Worm (Caenorhabditis elegans) whole organism, L4 larva: ENCODE measurements around the gene srj-37.

ENCODE experiments used
- D1046.2 ChIP-seq: fragments of 200-800 bp; sonication (Bioruptor generic); IDR thresholded peaks from 2 replicates; pipeline ENCODE4 v1.3.6; 2022; ENCODE audit warnings: missing genetic modification characterization, missing compliant biosample characterization
- F37D6.2 ChIP-seq: sonication (generic microtip); optimal IDR thresholded peaks from 2 replicates; lab custom pipeline; 2016; ENCODE audit warnings: mild to moderate bottlenecking, missing genetic modification characterization, missing compliant biosample characterization
- F44E2.7 ChIP-seq: fragments of 200-800 bp; sonication (Bioruptor generic); IDR thresholded peaks from 2 replicates; pipeline ENCODE4 v2.1.2; 2022; ENCODE audit warnings: missing genetic modification characterization, missing compliant biosample characterization
- T26A8.4 ChIP-seq: fragments of 200-800 bp; sonication (Bioruptor generic); IDR thresholded peaks from 2 replicates; pipeline ENCODE4 v1.3.6; 2022; ENCODE audit warnings: missing genetic modification characterization, missing compliant biosample characterization
- Y75B8A.6 ChIP-seq: fragments of 200-800 bp; sonication (Bioruptor generic); IDR thresholded peaks from 2 replicates; pipeline ENCODE4 v1.3.6; 2022; ENCODE audit warnings: missing genetic modification reagents, missing genetic modification characterization, missing compliant biosample characterization
- aha-1 ChIP-seq: fragments of 150-350 bp; peaks from one replicate; lab custom pipeline; 2014; ENCODE audit warnings: missing biosample characterization, missing genetic modification characterization
- ama-1 ChIP-seq: fragments of 150-350 bp; optimal IDR thresholded peaks from 2 replicates; lab custom pipeline; 2014; ENCODE audit warnings: inconsistent platforms, mixed read lengths
- attf-4 ChIP-seq: sonication (generic microtip); optimal IDR thresholded peaks from 3 replicates; lab custom pipeline; 2017; ENCODE audit warnings: missing biosample characterization, missing genetic modification characterization
- ceh-62 ChIP-seq: sonication (generic microtip); optimal IDR thresholded peaks from 2 replicates; lab custom pipeline; 2017; ENCODE audit warnings: missing biosample characterization, missing genetic modification characterization
- ceh-82 ChIP-seq: sonication (generic microtip); optimal IDR thresholded peaks from 2 replicates; lab custom pipeline; 2017; ENCODE audit warnings: missing biosample characterization, missing genetic modification characterization
- daf-16 ChIP-seq, 3 experiments: sonication (generic microtip); optimal IDR thresholded peaks; 2 replicates each; lab custom pipeline; 2016 to 2017; ENCODE audit warnings: missing genetic modification characterization in 3 of 3, missing genetic modification reagents in 3 of 3, mild to moderate bottlenecking in 2 of 3, missing compliant biosample characterization in 2 of 3, missing biosample characterization in 1 of 3, moderate library complexity in 1 of 3
- daf-19 ChIP-seq: fragments of 200-800 bp; sonication (Bioruptor generic); conservative IDR thresholded peaks from 2 replicates; pipeline ENCODE4 v1.3.6; 2022; ENCODE audit warnings: missing genetic modification characterization, missing compliant biosample characterization
- dmd-6 ChIP-seq: fragments of 200-800 bp; sonication (Bioruptor generic); IDR thresholded peaks from 2 replicates; pipeline ENCODE4 v1.3.6; 2022; ENCODE audit warnings: missing genetic modification reagents, missing genetic modification characterization, missing compliant biosample characterization
- dmd-8 ChIP-seq: fragments of 200-800 bp; sonication (Bioruptor generic); IDR thresholded peaks from 2 replicates; pipeline ENCODE4 v1.3.6; 2022; ENCODE audit warnings: missing genetic modification characterization, missing compliant biosample characterization
- duxl-1 ChIP-seq: sonication (generic microtip); optimal IDR thresholded peaks from 2 replicates; lab custom pipeline; 2016; ENCODE audit warnings: mild to moderate bottlenecking, missing genetic modification characterization, moderate library complexity, missing compliant biosample characterization; ENCODE audit not compliant: poor library complexity
- dve-1 ChIP-seq: sonication (generic microtip); optimal IDR thresholded peaks from 2 replicates; lab custom pipeline; 2017; ENCODE audit warnings: antibody characterized with exemption, mild to moderate bottlenecking, missing genetic modification characterization, missing compliant biosample characterization; ENCODE audit not compliant: insufficient read depth
- hif-1 ChIP-seq, 2 experiments: sonication (generic microtip); optimal IDR thresholded peaks; 2 replicates each; lab custom pipeline; 2016 to 2017; ENCODE audit warnings: missing compliant biosample characterization in 2 of 2, missing genetic modification characterization in 2 of 2, missing genetic modification reagents in 2 of 2, missing genotype in 2 of 2, mild to moderate bottlenecking in 1 of 2
- hlh-11 ChIP-seq: fragments of 200-800 bp; sonication (Bioruptor generic); optimal IDR thresholded peaks from 2 replicates; lab custom pipeline; 2018; ENCODE audit warnings: mild to moderate bottlenecking, missing genetic modification characterization, missing compliant biosample characterization
- hlh-30 ChIP-seq: sonication (generic microtip); optimal IDR thresholded peaks from 2 replicates; lab custom pipeline; 2017; ENCODE audit warnings: antibody characterized with exemption, mild to moderate bottlenecking, missing genetic modification characterization, missing compliant biosample characterization; ENCODE audit not compliant: insufficient read depth
- hmg-1.1 ChIP-seq: fragments of 200-800 bp; sonication (Bioruptor generic); IDR thresholded peaks from 2 replicates; pipeline ENCODE4 v1.3.6; 2022; ENCODE audit warnings: missing genetic modification reagents, missing genetic modification characterization, missing compliant biosample characterization
- lin-29 ChIP-seq: fragments of 200-800 bp; sonication (Bioruptor generic); IDR thresholded peaks from 2 replicates; pipeline ENCODE4 v1.3.6; 2022; ENCODE audit warnings: missing genetic modification reagents, missing genetic modification characterization, missing compliant biosample characterization
- madf-9 ChIP-seq: fragments of 200-800 bp; sonication (Bioruptor generic); conservative IDR thresholded peaks from 2 replicates; pipeline ENCODE4 v1.3.6; 2022; ENCODE audit warnings: missing genetic modification reagents, missing genetic modification characterization, missing compliant biosample characterization
- mdl-1 ChIP-seq, 2 experiments: fragments of 150-350 bp in 1 of 2; sonication (generic microtip) in 1 of 2; optimal IDR thresholded peaks; 2 replicates each; lab custom pipeline; 2014 to 2017; ENCODE audit warnings: missing biosample characterization in 2 of 2, missing genetic modification characterization in 2 of 2
- mes-2 ChIP-seq: sonication (generic microtip); optimal IDR thresholded peaks from 2 replicates; lab custom pipeline; 2016; ENCODE audit warnings: missing genotype, mild to moderate bottlenecking, missing genetic modification characterization, missing compliant biosample characterization; ENCODE audit not compliant: poor library complexity, severe bottlenecking
- mxl-3 ChIP-seq: fragments of 200-800 bp; sonication (Bioruptor generic); optimal IDR thresholded peaks from 2 replicates; lab custom pipeline; 2018; ENCODE audit warnings: mild to moderate bottlenecking, missing genetic modification characterization, missing compliant biosample characterization
- nhr-25 ChIP-seq: sonication (generic microtip); optimal IDR thresholded peaks from 2 replicates; lab custom pipeline; 2017; ENCODE audit warnings: missing genetic modification characterization, mild to moderate bottlenecking, missing compliant biosample characterization, antibody characterized with exemption, moderate library complexity, borderline replicate concordance; ENCODE audit not compliant: insufficient read depth
- nhr-28 ChIP-seq: fragments of 150-350 bp; optimal IDR thresholded peaks from 2 replicates; lab custom pipeline; 2014; ENCODE audit warnings: missing biosample characterization, missing genetic modification characterization
- nhr-77 ChIP-seq: fragments of 150-350 bp; optimal IDR thresholded peaks from 2 replicates; lab custom pipeline; 2014; ENCODE audit warnings: missing biosample characterization, missing genetic modification characterization
- pha-4 ChIP-seq, 2 experiments: fragments of 150-350 bp in 1 of 2; fragments of 200-800 bp in 1 of 2; sonication (Bioruptor generic) in 1 of 2; IDR thresholded peaks in 1 of 2; optimal IDR thresholded peaks in 1 of 2; 2 replicates each; pipeline versions ENCODE4 v1.3.6 to Lab custom; 2014 to 2022; ENCODE audit warnings: missing genetic modification characterization in 2 of 2, missing genetic modification reagents in 2 of 2, missing biosample characterization in 1 of 2, missing compliant biosample characterization in 1 of 2
- php-3 ChIP-seq: fragments of 200-800 bp; sonication (Bioruptor generic); IDR thresholded peaks from 2 replicates; pipeline ENCODE4 v1.3.6; 2022; ENCODE audit warnings: missing genetic modification reagents, missing genetic modification characterization, missing compliant biosample characterization
- pqm-1 ChIP-seq: sonication (generic microtip); optimal IDR thresholded peaks from 2 replicates; lab custom pipeline; 2017; ENCODE audit warnings: missing biosample characterization, missing genetic modification characterization
- set-16 ChIP-seq: fragments of 200-800 bp; sonication (Bioruptor generic); IDR thresholded peaks from 2 replicates; pipeline ENCODE4 v1.3.6; 2022; ENCODE audit warnings: missing genetic modification reagents, missing genetic modification characterization, missing compliant biosample characterization
- skn-1 ChIP-seq: fragments of 150-350 bp; optimal IDR thresholded peaks from 2 replicates; lab custom pipeline; 2014; ENCODE audit warnings: missing biosample characterization, missing genetic modification characterization
- unc-62 ChIP-seq, 3 experiments: fragments of 150-350 bp in 1 of 3; sonication (generic microtip); optimal IDR thresholded peaks in 2 of 3; peaks in 1 of 3; 1 replicate in 1 of 3; 2 replicates in 2 of 3; lab custom pipeline; 2014 to 2017; ENCODE audit warnings: missing biosample characterization in 3 of 3, missing genetic modification characterization in 3 of 3, missing genetic modification reagents in 3 of 3, missing genotype in 1 of 3
- vab-7 ChIP-seq: fragments of 200-800 bp; sonication (Bioruptor generic); IDR thresholded peaks from 2 replicates; pipeline ENCODE4 v1.3.6; 2022; ENCODE audit warnings: missing genetic modification reagents, missing genetic modification characterization, missing compliant biosample characterization
- zfp-3 ChIP-seq: fragments of 200-800 bp; sonication (Bioruptor generic); conservative IDR thresholded peaks from 2 replicates; pipeline ENCODE4 v1.3.6; 2022; ENCODE audit warnings: missing genetic modification reagents, missing genetic modification characterization, missing compliant biosample characterization

The srj-37 gene

DNA sequence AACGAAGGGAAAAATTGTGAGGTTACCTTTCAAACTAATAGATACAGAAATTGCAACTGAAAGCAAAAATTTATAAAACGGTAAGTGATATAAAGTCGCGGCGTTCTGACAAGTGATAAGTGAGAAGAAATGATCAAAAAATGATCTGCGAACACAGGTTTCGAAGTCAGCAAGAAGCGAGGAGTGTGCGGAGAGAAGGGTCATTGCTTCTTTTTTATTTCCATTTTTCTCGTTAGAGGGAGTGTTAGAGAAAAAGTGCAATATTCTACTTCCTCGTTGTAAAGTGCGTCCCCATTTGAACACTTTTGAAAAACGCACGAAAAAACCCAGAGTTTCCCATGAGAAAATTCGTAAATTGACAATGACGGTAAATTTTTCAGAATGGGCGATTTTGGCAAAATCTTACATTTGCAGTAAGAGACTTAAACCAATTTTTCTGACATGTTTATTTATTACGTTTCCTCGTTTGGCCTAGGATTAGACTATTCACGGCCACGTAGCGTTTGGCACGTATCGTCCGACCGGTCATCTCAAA, 38.2 kb downstream of the srj-37 start, which contains the start of the genes fbxa-72 and srx-21:
Gene fbxa-72, minus strand, starts transcription at position 204 of the 535 bp plus-strand sequence.
Gene srx-21, plus strand, starts transcription at position 485 of the 535 bp plus-strand sequence.
- TF ChIP-seq hlh-11 (tag; lab: Kevin White, UChicago) (peak; percentile 52), hif-1 (tag; optimal IDR thresholded peaks at IDR 0.05; lab: Kevin White, UChicago) (peak in 1 of 2 experiments; percentile 57), nhr-28 (tag; lab: Kevin White, UChicago) (peak; percentile 90), D1046.2 (GFP tag; lab: Robert Waterston, UW) (no peak), lin-29 (no peak), mxl-3 (GFP tag; lab: Kevin White, UChicago) (peak; percentile 36), skn-1 (no peak), ama-1 (lab: Kevin White, UChicago) (no peak), aha-1 (tag; lab: Kevin White, UChicago) (peak; percentile 65), unc-62 (GFP tag; optimal IDR thresholded peaks at IDR 0.05 in 1 of 2; lab: Kevin White, UChicago) (peak in 1 of 2 experiments; percentile 80), unc-62 (tag; optimal IDR thresholded peaks at IDR 0.05; lab: Kevin White, UChicago) (no peak), pqm-1 (tag; lab: Kevin White, UChicago) (peak; percentile 62), duxl-1 (peak; percentile 17), nhr-77 (tag; lab: Kevin White, UChicago) (peak; percentile 52), nhr-25 (tag; lab: Kevin White, UChicago) (peak; percentile 51), dve-1 (peak; percentile 43), dmd-6 (peak; percentile 75), mes-2 (tag; lab: Kevin White, UChicago) (peak; percentile 44), mdl-1 (tag; optimal IDR thresholded peaks at IDR 0.05; lab: Kevin White, UChicago) (peak in 1 of 2 experiments; percentile 28), zfp-3 (GFP tag; lab: Robert Waterston, UW) (no peak)

DNA sequence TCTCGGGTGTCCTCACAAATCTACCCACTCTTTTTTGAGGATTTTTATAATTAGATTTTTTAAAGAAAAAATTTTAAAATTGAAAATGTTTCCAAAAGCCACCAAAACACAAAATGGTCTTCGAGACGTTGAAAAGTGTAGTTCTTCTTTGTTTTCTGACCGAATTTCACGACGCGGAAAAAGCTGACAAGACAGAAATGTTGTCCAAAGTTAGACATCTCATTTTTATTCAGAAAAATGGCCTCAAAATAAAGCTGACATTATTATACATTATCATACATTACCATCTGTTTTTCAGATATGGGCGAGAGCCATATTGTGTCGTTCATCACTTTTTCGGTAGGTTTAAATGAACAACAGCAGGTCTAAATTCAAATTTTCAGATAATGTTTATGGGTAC, 41.2 kb downstream of the srj-37 start, which contains the start of gene srx-22:
Gene srx-22, plus strand, starts transcription at position 301 of the 400 bp plus-strand sequence.
- TF ChIP-seq dmd-8 = no peak
- TF ChIP-seq T26A8.4 (GFP tag; lab: Robert Waterston, UW) = no peak
- TF ChIP-seq madf-9 (GFP tag; lab: Robert Waterston, UW) = no peak
- no peak for TF ChIP-seq vab-7 (GFP tag; lab: Robert Waterston, UW)
- TF ChIP-seq, all 104 proteins: peak for 0

DNA sequence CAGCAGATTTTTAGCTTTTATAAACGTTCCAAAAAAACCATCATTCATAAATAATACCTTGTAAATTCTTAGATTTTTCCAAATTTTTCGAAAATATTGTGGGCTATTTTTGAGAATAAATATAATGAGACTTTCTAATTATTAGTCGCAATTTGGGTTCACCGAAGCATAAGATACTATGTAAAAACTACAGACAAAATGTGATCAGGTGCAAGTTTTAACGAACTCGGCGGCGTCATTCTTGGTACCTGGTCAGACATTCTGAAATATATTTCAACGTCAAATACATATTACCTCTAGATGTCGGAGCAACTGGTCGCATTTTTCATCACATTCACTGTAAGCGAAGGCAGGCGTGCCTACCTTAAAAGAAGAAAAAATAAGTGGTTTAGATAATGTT, 43.6 kb downstream of the srj-37 start, which contains the start of gene srx-23:
Gene srx-23, plus strand, starts transcription at position 301 of the 400 bp plus-strand sequence.
- no peak for TF ChIP-seq Y75B8A.6 (GFP tag; lab: Robert Waterston, UW)

DNA sequence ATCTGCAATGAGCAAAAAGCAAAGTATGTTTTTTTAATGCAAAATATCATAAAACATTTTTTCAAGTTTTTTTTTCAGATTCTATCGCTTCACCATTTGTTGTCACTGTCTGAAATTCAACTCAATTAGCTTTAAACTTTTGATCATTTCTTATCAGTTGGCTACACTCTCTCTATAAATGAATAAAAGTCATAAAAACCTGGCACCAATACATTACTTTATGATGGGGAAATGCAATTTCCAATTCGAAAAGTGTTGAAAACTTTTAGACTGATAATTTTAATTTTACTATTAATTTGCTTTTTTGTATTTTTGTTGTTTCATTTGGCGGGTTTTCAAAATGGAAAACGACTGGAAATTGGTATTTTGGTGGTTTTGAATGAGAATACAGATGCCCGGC, 45.4 kb downstream of the srj-37 start, which contains the start of gene F31F4.1:
Gene F31F4.1, plus strand, starts transcription at position 203 of the 400 bp plus-strand sequence.
- TF ChIP-seq aha-1 (tag; lab: Kevin White, UChicago) (peak; percentile 55), nhr-77 (tag; lab: Kevin White, UChicago) (peak; percentile 63), daf-16 (GFP tag; optimal IDR thresholded peaks at IDR 0.05; lab: Kevin White, UChicago) (no peak), daf-16 (tag; optimal IDR thresholded peaks at IDR 0.05; lab: Kevin White, UChicago) (peak; percentile 81), php-3 (peak; percentile 83), daf-19 (GFP tag; lab: Robert Waterston, UW) (no peak), dve-1 (peak; percentile 47), attf-4 (tag; lab: Kevin White, UChicago) (no peak), pqm-1 (tag; lab: Kevin White, UChicago) (peak; percentile 75), nhr-28 (tag; lab: Kevin White, UChicago) (peak; percentile 63)

DNA sequence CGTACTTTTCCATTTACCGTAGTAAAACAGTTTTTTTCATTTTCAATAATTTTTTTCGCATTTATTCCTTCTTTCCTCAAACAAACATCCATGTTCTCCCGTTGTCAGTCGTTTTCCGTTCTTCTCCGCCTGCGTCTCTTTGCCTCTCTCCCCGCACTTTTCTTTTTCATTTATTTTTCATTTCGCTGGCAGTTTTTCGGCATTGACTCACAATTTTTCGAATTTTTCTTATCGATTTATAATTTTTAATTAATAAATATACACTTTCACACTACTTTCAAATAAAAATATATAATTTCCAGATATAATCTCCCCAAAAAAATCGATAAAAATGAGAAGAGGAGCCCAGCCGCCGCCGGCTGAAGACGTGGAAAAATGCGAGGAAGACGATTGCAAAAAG, 49.0 kb downstream of the srj-37 start, which contains the start of gene H25P19.1:
Gene H25P19.1, plus strand, starts transcription at position 301 of the 400 bp plus-strand sequence.
- TF ChIP-seq F44E2.7 (GFP tag; lab: Robert Waterston, UW) (no peak), dmd-6 (no peak), dve-1 (no peak), lin-29 (no peak), hmg-1.1 (GFP tag; lab: Robert Waterston, UW) (no peak), pha-4 (GFP tag; IDR thresholded peaks at IDR 0.05; lab: Robert Waterston, UW) (no peak), pha-4 (tag; optimal IDR thresholded peaks at IDR 0.05; lab: Kevin White, UChicago) (no peak), set-16 (GFP tag; lab: Robert Waterston, UW) (no peak), ceh-62 (tag; lab: Kevin White, UChicago) (no peak), F37D6.2 (tag; lab: Kevin White, UChicago) (no peak), hlh-30 (tag; lab: Kevin White, UChicago) (no peak), nhr-25 (tag; lab: Kevin White, UChicago) (no peak), aha-1 (tag; lab: Kevin White, UChicago) (no peak), ceh-82 (tag; lab: Kevin White, UChicago) (no peak)
